Fruit fly (Drosophila melanogaster) whole organism, adult: ENCODE data around the gene CG6893.

Experiments
- CG11617 ChIP-seq: fragments of 200-800 bp; sonication (Bioruptor generic); optimal IDR thresholded peaks from 2 replicates; lab custom pipeline; 2017; ENCODE audit warnings: mild to moderate bottlenecking, missing biosample characterization, missing genetic modification reagents, missing genetic modification characterization
- CG12768 ChIP-seq: fragments of 200-800 bp; sonication (Bioruptor generic); optimal IDR thresholded peaks from 2 replicates; lab custom pipeline; 2017; ENCODE audit warnings: missing biosample characterization, missing genetic modification characterization, mild to moderate bottlenecking, moderate library complexity, missing genetic modification reagents
- CG14711 ChIP-seq: fragments of 200-800 bp; sonication (Bioruptor generic); optimal IDR thresholded peaks from 2 replicates; lab custom pipeline; 2018; ENCODE audit warnings: missing biosample characterization, mild to moderate bottlenecking, missing genetic modification characterization, moderate library complexity
- CG1620 ChIP-seq: fragments of 200-800 bp; sonication (Bioruptor generic); optimal IDR thresholded peaks from 2 replicates; lab custom pipeline; 2016; ENCODE audit warnings: missing biosample characterization, missing genetic modification characterization
- CG33017 ChIP-seq: fragments of 200-800 bp; sonication (Bioruptor generic); optimal IDR thresholded peaks from 2 replicates; lab custom pipeline; 2018; ENCODE audit warnings: missing biosample characterization, mild to moderate bottlenecking, missing genetic modification characterization, moderate library complexity
- CG5204 ChIP-seq: fragments of 200-800 bp; sonication (Bioruptor generic); optimal IDR thresholded peaks from 2 replicates; lab custom pipeline; 2016; ENCODE audit warnings: missing biosample characterization, missing genetic modification characterization
- CG7045 ChIP-seq: fragments of 200-800 bp; sonication (Bioruptor generic); optimal IDR thresholded peaks from 2 replicates; lab custom pipeline; 2017; ENCODE audit warnings: missing biosample characterization, mild to moderate bottlenecking, missing genetic modification characterization
- CG7101 ChIP-seq: fragments of 200-800 bp; sonication (Bioruptor generic); optimal IDR thresholded peaks from 2 replicates; lab custom pipeline; 2018; ENCODE audit warnings: missing biosample characterization, mild to moderate bottlenecking, missing genetic modification characterization, moderate library complexity
- Clk ChIP-seq: fragments of 200-800 bp; sonication (Bioruptor generic); optimal IDR thresholded peaks from 2 replicates; lab custom pipeline; 2017; ENCODE audit warnings: missing biosample characterization, missing genetic modification characterization
- Crg-1 ChIP-seq: fragments of 200-800 bp; sonication (Bioruptor generic); optimal IDR thresholded peaks from 2 replicates; lab custom pipeline; 2016; ENCODE audit warnings: missing biosample characterization, missing genetic modification characterization
- Hr96 ChIP-seq: fragments of 200-800 bp; sonication (Bioruptor generic); optimal IDR thresholded peaks from 2 replicates; lab custom pipeline; 2016; ENCODE audit warnings: missing biosample characterization, missing genetic modification characterization
- Mnt ChIP-seq: fragments of 200-800 bp; sonication (Bioruptor generic); optimal IDR thresholded peaks from 2 replicates; lab custom pipeline; 2016; ENCODE audit warnings: missing biosample characterization, mild to moderate bottlenecking, missing genetic modification characterization
- bab1 ChIP-seq: fragments of 200-800 bp; sonication (Bioruptor generic); optimal IDR thresholded peaks from 3 replicates; lab custom pipeline; 2019; ENCODE audit warnings: missing biosample characterization, mild to moderate bottlenecking, missing genetic modification characterization, moderate library complexity
- cic ChIP-seq: fragments of 200-800 bp; sonication (Bioruptor generic); optimal IDR thresholded peaks from 2 replicates; lab custom pipeline; 2017; ENCODE audit warnings: missing biosample characterization, mild to moderate bottlenecking, missing genetic modification characterization, moderate library complexity
- cnc ChIP-seq, 2 experiments: fragments of >200 bp; optimal IDR thresholded peaks; 2 replicates each; lab custom pipeline; 2017
- kay ChIP-seq: fragments of 200-800 bp; sonication (Bioruptor generic); peaks from one replicate; lab custom pipeline; 2016; ENCODE audit warnings: missing biosample characterization, missing genetic modification characterization, borderline replicate concordance
- ovo ChIP-seq: fragments of 200-800 bp; sonication (Bioruptor generic); optimal IDR thresholded peaks from 2 replicates; lab custom pipeline; 2016; ENCODE audit warnings: missing biosample characterization, missing genetic modification characterization
- pad ChIP-seq: fragments of 200-800 bp; sonication (Bioruptor generic); optimal IDR thresholded peaks from 3 replicates; lab custom pipeline; 2017; ENCODE audit warnings: missing biosample characterization, missing genetic modification characterization, mild to moderate bottlenecking, moderate library complexity, missing genetic modification reagents
- tj ChIP-seq: fragments of 200-800 bp; sonication (Bioruptor generic); optimal IDR thresholded peaks from 3 replicates; lab custom pipeline; 2017; ENCODE audit warnings: missing biosample characterization, mild to moderate bottlenecking, missing genetic modification characterization, moderate library complexity
- toe ChIP-seq: fragments of 200-800 bp; sonication (Bioruptor generic); optimal IDR thresholded peaks from 2 replicates; lab custom pipeline; 2016; ENCODE audit warnings: missing biosample characterization, missing genetic modification characterization

Gene CG6893

DNA sequence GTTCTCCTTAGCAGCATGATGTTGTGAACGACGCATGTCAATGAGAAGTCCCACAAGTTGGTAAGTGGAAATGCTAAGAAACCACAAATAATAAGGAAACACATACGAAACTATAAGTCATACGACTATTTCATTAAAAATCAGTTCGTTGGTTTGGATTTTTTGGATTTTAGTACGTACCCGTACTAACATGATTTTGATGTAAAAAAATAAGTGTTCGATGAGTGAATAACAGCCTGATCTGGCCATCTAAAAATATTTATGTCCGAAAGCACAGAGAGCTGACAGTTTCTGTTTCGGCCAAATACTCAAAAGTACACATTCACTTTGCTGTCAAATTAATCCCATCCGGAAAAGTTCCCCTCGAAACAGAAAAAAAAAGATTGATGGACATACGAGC lies at the start of gene CG6893:
TSS of gene CG6893 (plus strand) at position 301 of the 400 bp plus-strand sequence.
- TF ChIP-seq CG33017 (tag; lab: Kevin White, UChicago) (no peak), cnc (optimal IDR thresholded peaks at IDR 0.05; lab: Kevin White, UChicago) (no peak), CG12768 (GFP tag; lab: Kevin White, UChicago) (no peak), CG7045 (GFP tag; lab: Kevin White, UChicago) (no peak), Clk (GFP tag; lab: Kevin White, UChicago) (no peak), CG1620 (GFP tag; lab: Kevin White, UChicago) (no peak), ovo (GFP tag; lab: Kevin White, UChicago) (no peak), bab1 (GFP tag; lab: Kevin White, UChicago) (no peak), pad (GFP tag; lab: Kevin White, UChicago) (no peak), CG14711 (tag; lab: Kevin White, UChicago) (no peak), cic (GFP tag; lab: Kevin White, UChicago) (no peak), CG11617 (GFP tag; lab: Kevin White, UChicago) (no peak)

DNA sequence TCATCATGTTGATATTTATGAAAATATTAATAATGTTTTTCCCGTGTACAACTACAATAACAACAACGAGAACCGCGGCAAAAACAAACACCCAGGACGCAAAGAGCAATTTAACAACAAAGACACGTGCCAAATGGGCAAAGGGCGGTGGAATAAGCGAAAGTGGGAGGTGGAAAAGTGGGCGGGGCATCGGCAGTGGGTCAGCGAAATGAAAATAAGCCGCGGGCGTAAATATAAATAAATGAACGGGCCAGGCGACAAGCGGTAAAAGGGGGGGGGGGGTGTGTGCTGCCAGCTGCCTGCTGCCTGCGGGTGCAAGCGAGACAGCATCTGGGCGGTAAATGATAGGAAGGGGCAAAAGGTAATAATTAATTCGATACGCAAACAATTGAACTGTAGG lies 40.2 kb upstream of the CG6893 start:
- TF ChIP-seq CG14711 (tag; lab: Kevin White, UChicago) (no peak), cic (GFP tag; lab: Kevin White, UChicago) (no peak), CG7101 (tag; lab: Kevin White, UChicago) (no peak), kay (GFP tag; lab: Kevin White, UChicago) (peak; percentile 49)

DNA sequence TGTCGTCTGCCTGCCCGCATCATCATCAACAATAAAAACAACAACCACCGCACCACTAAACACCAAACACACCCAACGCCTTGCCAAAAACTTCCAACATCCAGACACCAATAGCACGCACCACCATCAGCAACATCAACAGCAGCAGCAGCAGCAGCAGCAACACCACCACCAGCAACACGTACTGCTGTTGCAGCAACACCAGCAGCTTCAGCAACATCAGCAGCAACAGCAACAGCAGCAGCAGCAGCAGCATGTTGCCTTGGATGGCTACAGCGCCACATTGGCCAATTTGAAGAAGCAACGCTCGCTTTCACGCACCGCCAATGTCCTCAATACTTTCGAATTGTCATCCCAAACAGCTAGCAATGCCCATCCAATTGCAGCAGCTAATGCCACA lies 28.4 kb upstream of the CG6893 start:
- TF ChIP-seq CG1620 (GFP tag; lab: Kevin White, UChicago) (no peak), pad (GFP tag; lab: Kevin White, UChicago) (no peak), CG33017 (tag; lab: Kevin White, UChicago) (no peak), CG14711 (tag; lab: Kevin White, UChicago) (no peak), CG7101 (tag; lab: Kevin White, UChicago) (no peak), Hr96 (GFP tag; lab: Kevin White, UChicago) (no peak), bab1 (GFP tag; lab: Kevin White, UChicago) (no peak), ovo (GFP tag; lab: Kevin White, UChicago) (no peak), CG12768 (GFP tag; lab: Kevin White, UChicago) (no peak), Mnt (GFP tag; lab: Kevin White, UChicago) (no peak), CG5204 (GFP tag; lab: Kevin White, UChicago) (no peak)

DNA sequence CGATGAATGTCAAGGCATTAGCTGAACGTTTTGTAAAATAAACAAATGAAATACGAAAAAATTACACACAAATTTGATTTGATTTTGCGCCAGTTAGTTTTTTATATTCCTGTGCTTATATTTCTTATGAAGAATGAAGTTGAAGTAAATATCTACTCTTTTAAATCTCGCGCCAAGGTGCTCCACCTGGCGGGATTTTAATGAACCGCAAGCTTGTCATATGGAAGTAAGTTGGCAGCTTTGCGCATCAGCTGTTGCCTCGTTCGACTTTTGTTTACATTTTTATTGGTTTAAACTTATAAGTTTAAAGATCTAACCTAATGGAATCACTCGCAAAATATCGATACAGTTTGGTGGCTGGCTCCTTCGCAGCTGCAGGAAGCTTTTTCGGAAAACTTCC lies 26.9 kb upstream of the CG6893 start, which contains the start of gene CG42495:
TSS of gene CG42495 (plus strand) at position 247 of the 400 bp plus-strand sequence.
- TF ChIP-seq CG1620 (GFP tag; lab: Kevin White, UChicago) = peak; percentile 23
- peak; percentile 29 for TF ChIP-seq bab1 (GFP tag; lab: Kevin White, UChicago)
- peak; percentile 22 for TF ChIP-seq cic (GFP tag; lab: Kevin White, UChicago)
- TF ChIP-seq CG14711 (tag; lab: Kevin White, UChicago) = no peak
- no peak for TF ChIP-seq toe (GFP tag; lab: Kevin White, UChicago)

DNA sequence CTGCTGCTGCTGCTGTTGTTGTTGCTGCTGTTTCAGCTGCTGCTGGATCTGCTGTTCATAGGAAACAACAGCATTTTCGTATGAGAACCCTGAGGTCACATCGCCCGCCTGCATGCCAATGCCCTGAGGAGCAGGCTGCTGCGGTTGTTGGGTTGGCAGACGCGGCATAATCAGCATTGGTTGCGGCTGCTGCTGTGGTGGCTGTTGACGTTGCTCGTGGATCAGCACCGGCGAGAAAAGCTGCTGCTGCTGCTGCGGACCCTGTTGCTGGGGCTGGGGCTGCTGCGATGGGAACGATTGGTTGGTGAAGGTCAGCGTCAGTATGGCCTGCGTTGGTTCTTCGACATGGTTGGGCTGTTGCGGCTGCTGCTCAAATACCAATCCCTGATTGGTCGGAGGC lies 24.1 kb upstream of the CG6893 start:
- no peak for TF ChIP-seq ovo (GFP tag; lab: Kevin White, UChicago)
- TF ChIP-seq Crg-1 (GFP tag; lab: Kevin White, UChicago) = no peak
- no peak for TF ChIP-seq pad (GFP tag; lab: Kevin White, UChicago)
- TF ChIP-seq cnc (optimal IDR thresholded peaks at IDR 0.05; lab: Kevin White, UChicago) = no peak
- TF ChIP-seq CG7101 (tag; lab: Kevin White, UChicago) = no peak
- TF ChIP-seq CG11617 (GFP tag; lab: Kevin White, UChicago) = no peak

DNA sequence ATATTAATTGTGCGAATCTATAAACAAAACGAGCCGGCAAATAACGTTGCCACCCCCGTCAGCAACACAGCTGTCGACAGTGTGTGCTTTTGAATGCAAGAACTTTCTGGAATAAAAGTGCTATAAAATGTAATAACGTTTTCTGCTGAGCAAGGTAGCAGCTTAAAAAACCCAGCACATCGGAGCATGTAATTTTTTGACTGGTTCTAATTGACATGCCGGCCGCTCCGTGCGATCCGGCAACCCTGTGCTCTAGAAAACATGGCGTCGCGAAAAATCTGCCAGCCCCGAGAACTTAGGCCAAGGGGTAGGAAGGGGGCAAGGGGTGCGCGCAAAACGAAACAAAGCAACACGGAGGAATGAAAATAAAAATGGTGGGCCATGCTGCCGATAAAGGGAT lies 21.8 kb upstream of the CG6893 start:
- TF ChIP-seq CG7101 (tag; lab: Kevin White, UChicago) (peak; percentile 41), Crg-1 (GFP tag; lab: Kevin White, UChicago) (no peak), cnc (optimal IDR thresholded peaks at IDR 0.05; lab: Kevin White, UChicago) (no peak), cic (GFP tag; lab: Kevin White, UChicago) (no peak), Mnt (GFP tag; lab: Kevin White, UChicago) (peak; percentile 83), kay (GFP tag; lab: Kevin White, UChicago) (no peak), pad (GFP tag; lab: Kevin White, UChicago) (peak; percentile 36), CG12768 (GFP tag; lab: Kevin White, UChicago) (peak; percentile 35), tj (GFP tag; lab: Kevin White, UChicago) (peak; percentile 40), CG11617 (GFP tag; lab: Kevin White, UChicago) (peak; percentile 71), CG5204 (GFP tag; lab: Kevin White, UChicago) (no peak), CG33017 (tag; lab: Kevin White, UChicago) (no peak), bab1 (GFP tag; lab: Kevin White, UChicago) (peak; percentile 58), Hr96 (GFP tag; lab: Kevin White, UChicago) (peak; percentile 57), CG7045 (GFP tag; lab: Kevin White, UChicago) (peak; percentile 36), CG1620 (GFP tag; lab: Kevin White, UChicago) (peak; percentile 44), toe (GFP tag; lab: Kevin White, UChicago) (peak; percentile 20), Clk (GFP tag; lab: Kevin White, UChicago) (no peak), CG14711 (tag; lab: Kevin White, UChicago) (peak; percentile 6), ovo (GFP tag; lab: Kevin White, UChicago) (no peak)
